Fruit fly (Drosophila melanogaster) whole organism, larva: ENCODE data around the gene CG3339.

ENCODE experiments used
- noc ChIP-seq: fragments of 200-800 bp; sonication (Bioruptor generic); optimal IDR thresholded peaks from 3 replicates; lab custom pipeline; 2019; ENCODE audit warnings: missing biosample characterization, mild to moderate bottlenecking, missing genetic modification characterization, moderate library complexity

Gene CG3339

DNA sequence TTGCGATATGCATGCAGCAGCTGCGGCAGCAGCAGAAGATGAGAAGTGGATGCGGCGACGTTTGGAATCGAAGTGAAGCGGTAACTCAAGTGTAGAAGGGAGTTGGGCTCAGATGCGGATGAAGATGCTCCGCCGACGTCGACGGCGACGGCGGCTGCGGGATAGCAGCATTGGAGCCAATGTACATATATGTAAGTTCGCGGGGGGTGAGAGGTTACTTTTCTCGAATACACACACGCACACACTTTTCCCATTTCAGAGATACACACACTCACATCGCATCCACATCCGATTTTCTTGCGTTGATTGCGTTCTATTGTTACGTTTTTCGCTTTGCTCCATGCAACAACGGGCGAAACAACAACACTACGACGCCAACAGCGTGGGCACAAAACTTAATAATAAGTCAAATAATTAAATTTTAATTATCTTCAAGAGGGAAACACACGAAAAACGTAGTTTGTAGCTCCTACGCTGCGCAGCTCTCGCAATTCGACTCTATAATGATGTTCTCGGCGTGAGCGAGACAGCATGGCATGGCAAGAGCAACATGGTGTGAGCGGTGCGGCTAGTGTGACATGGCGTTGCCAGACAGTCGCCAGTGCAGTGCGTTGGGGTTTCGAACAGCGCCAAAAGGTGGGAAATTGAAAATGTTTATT is 77.3 kb downstream of the CG3339 start, which contains the start of gene CG18766:
Gene CG18766 (minus strand): TSS at position 508 of the 659 bp plus-strand sequence.
- TF ChIP-seq noc (tag; lab: Kevin White, UChicago), result no peak

DNA sequence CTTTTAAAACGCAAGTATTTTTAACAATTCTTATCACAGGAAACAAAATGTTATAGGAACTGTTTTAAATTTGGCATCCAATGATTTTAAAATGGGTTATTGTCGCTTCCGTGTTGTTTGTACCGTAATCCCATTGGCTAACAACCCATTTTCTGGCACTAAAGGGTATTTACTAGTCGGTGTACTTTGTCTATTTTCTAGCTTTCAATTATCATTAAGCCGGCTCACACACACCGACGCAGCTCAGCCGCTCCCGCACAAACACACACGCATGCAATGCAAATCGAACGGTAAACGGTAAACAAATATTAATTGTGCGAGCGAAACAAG is 77.7 kb downstream of the CG3339 start:
- no peak for TF ChIP-seq noc (tag; lab: Kevin White, UChicago)
